Worm (Caenorhabditis elegans): ENCODE measurements around the gene ZK899.3.

ZK899.3 gene

ce11 chrX:9410747-9411146 is 42.2 kb upstream of the ZK899.3 start:
- TF ChIP-seq hpl-2 (GFP tag; optimal IDR thresholded peaks at IDR 0.05) (no peak), F16B12.6 (tag; optimal IDR thresholded peaks at IDR 0.05) (no peak), lin-39 (tag; optimal IDR thresholded peaks at IDR 0.05) (no peak), swsn-7 (tag; optimal IDR thresholded peaks at IDR 0.05) (no peak), ces-1 (GFP tag; optimal IDR thresholded peaks at IDR 0.05) (no peak), lin-13 (GFP tag; optimal IDR thresholded peaks at IDR 0.05) (no peak), ama-1 (optimal IDR thresholded peaks at IDR 0.05) (no peak), dsc-1 (tag; optimal IDR thresholded peaks at IDR 0.05) (no peak), pax-3 (tag; optimal IDR thresholded peaks at IDR 0.05) (no peak), mep-1 (tag; optimal IDR thresholded peaks at IDR 0.05) (no peak), jun-1 (tag; optimal IDR thresholded peaks at IDR 0.05) (no peak), nhr-19 (GFP tag; conservative IDR thresholded peaks at IDR 0.05) (no peak), fkh-4 (tag; optimal IDR thresholded peaks at IDR 0.05; ENCODE audit: borderline replicate concordance) (no peak), nhr-28 (tag; optimal IDR thresholded peaks at IDR 0.05) (no peak), mab-9 (GFP tag; IDR thresholded peaks at IDR 0.05) (no peak), hlh-17 (GFP tag; optimal IDR thresholded peaks at IDR 0.05; ENCODE audit: borderline replicate concordance) (no peak), nhr-71 (tag; optimal IDR thresholded peaks at IDR 0.05) (no peak), nhr-11 (tag; optimal IDR thresholded peaks at IDR 0.05) (no peak), unc-62 (GFP tag; optimal IDR thresholded peaks at IDR 0.05) (no peak), aly-2 (tag; optimal IDR thresholded peaks at IDR 0.05) (no peak), ets-5 (GFP tag; IDR thresholded peaks at IDR 0.05) (no peak), nhr-20 (tag; optimal IDR thresholded peaks at IDR 0.05) (peak; percentile 10), nhr-77 (tag; optimal IDR thresholded peaks at IDR 0.05) (peak; percentile 43), lin-35 (GFP tag; optimal IDR thresholded peaks at IDR 0.05) (no peak), egl-27 (tag; optimal IDR thresholded peaks at IDR 0.05) (no peak), rnt-1 (tag; optimal IDR thresholded peaks at IDR 0.05) (no peak), tbx-2 (tag; optimal IDR thresholded peaks at IDR 0.05) (peak; percentile 39), sptf-1 (tag; optimal IDR thresholded peaks at IDR 0.05) (no peak), efl-1 (optimal IDR thresholded peaks at IDR 0.05) (no peak), efl-1 (GFP tag; optimal IDR thresholded peaks at IDR 0.05 in 1 of 2) (peak in 1 of 2 experiments; percentile 35), nhr-90 (tag; optimal IDR thresholded peaks at IDR 0.05; ENCODE audit: poor library complexity) (no peak), xbp-1 (tag; optimal IDR thresholded peaks at IDR 0.05) (no peak), pag-3 (tag; optimal IDR thresholded peaks at IDR 0.05; ENCODE audit: borderline replicate concordance, insufficient read depth) (no peak), lin-14 (GFP tag; optimal IDR thresholded peaks at IDR 0.05) (peak; percentile 12), vab-15 (tag; optimal IDR thresholded peaks at IDR 0.05) (no peak), zip-4 (GFP tag; optimal IDR thresholded peaks at IDR 0.05) (no peak), dpl-1 (GFP tag; optimal IDR thresholded peaks at IDR 0.05) (no peak), nhr-12 (tag; optimal IDR thresholded peaks at IDR 0.05) (no peak), sox-4 (tag; optimal IDR thresholded peaks at IDR 0.05) (no peak)

ce11 chrX:9411675-9412074 is 41.3 kb upstream of the ZK899.3 start:
- TF ChIP-seq fos-1 (tag; optimal IDR thresholded peaks at IDR 0.05) (no peak), snpc-4 (tag; optimal IDR thresholded peaks at IDR 0.05) (no peak), dsc-1 (tag; optimal IDR thresholded peaks at IDR 0.05) (peak; percentile 35), Y116A8C.19 (tag; optimal IDR thresholded peaks at IDR 0.05; ENCODE audit: borderline replicate concordance) (no peak), alr-1 (tag; optimal IDR thresholded peaks at IDR 0.05; ENCODE audit: borderline replicate concordance) (no peak), sptf-1 (tag; optimal IDR thresholded peaks at IDR 0.05) (no peak), nhr-77 (tag; optimal IDR thresholded peaks at IDR 0.05) (peak; percentile 20), dpl-1 (GFP tag; optimal IDR thresholded peaks at IDR 0.05) (no peak), skn-1 (tag; optimal IDR thresholded peaks at IDR 0.05) (peak; percentile 1), lin-14 (GFP tag; optimal IDR thresholded peaks at IDR 0.05) (peak; percentile 38)

Measured in whole organism, L1 larva.